Fruit fly (Drosophila melanogaster): ENCODE measurements around the gene Loxl1.

Loxl1 gene

DNA sequence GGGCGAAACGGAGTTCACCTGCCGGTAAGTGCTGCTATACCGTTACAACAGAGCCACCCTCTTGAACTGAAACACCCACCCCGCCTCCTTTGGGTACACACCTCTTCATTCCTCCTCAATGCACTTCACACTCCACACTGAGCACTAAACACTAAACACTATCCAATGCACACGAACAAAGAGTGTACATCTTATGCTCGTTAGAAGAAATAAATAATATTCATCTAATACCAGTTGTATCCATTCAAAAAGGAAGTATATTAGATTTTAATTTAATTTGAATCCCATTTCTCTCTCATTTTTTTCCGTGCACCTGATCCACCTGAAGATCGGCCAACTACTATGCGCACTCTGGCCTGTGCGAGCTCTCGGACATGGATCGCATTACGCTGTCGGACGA, 44.0 kb upstream of the Loxl1 start (continued):
- no peak for TF ChIP-seq CG6808 (GFP tag; optimal IDR thresholded peaks at IDR 0.05)
- peak; percentile 21 for TF ChIP-seq Eip75B (GFP tag; optimal IDR thresholded peaks at IDR 0.05)
- TF ChIP-seq OdsH (GFP tag; optimal IDR thresholded peaks at IDR 0.05) = peak; percentile 24
- TF ChIP-seq spab (GFP tag; optimal IDR thresholded peaks at IDR 0.05) = peak; percentile 41
- TF ChIP-seq CG16779 (tag; optimal IDR thresholded peaks at IDR 0.05) = no peak
- TF ChIP-seq CG6854 (GFP tag; optimal IDR thresholded peaks at IDR 0.05) = no peak
- TF ChIP-seq CG1621 (tag; optimal IDR thresholded peaks at IDR 0.05) = no peak
- peak; percentile 31 for TF ChIP-seq CG32006 (GFP tag; optimal IDR thresholded peaks at IDR 0.05)
- no peak for TF ChIP-seq CG9139 (GFP tag; optimal IDR thresholded peaks at IDR 0.05)
- peak; percentile 16 for TF ChIP-seq Hr4 (GFP tag; optimal IDR thresholded peaks at IDR 0.05)
- no peak for TF ChIP-seq CG11902 (GFP tag; optimal IDR thresholded peaks at IDR 0.05)
- TF ChIP-seq achi (GFP tag; optimal IDR thresholded peaks at IDR 0.05) = peak; percentile 26
- TF ChIP-seq net (GFP tag; optimal IDR thresholded peaks at IDR 0.05) = no peak
- TF ChIP-seq Hr38 (GFP tag; optimal IDR thresholded peaks at IDR 0.05) = no peak
- peak; percentile 8 for TF ChIP-seq Smox (GFP tag; optimal IDR thresholded peaks at IDR 0.05)
- no peak for TF ChIP-seq CG11762 (GFP tag; optimal IDR thresholded peaks at IDR 0.05; ENCODE audit: insufficient read depth)
- no peak for TF ChIP-seq Gug (GFP tag; IDR thresholded peaks at IDR 0.05)
- TF ChIP-seq CG8632 (GFP tag; optimal IDR thresholded peaks at IDR 0.05) = peak; percentile 17
- no peak for TF ChIP-seq CG11294 (GFP tag; IDR thresholded peaks at IDR 0.05)
- peak; percentile 84 for TF ChIP-seq Eip78C (GFP tag)

DNA sequence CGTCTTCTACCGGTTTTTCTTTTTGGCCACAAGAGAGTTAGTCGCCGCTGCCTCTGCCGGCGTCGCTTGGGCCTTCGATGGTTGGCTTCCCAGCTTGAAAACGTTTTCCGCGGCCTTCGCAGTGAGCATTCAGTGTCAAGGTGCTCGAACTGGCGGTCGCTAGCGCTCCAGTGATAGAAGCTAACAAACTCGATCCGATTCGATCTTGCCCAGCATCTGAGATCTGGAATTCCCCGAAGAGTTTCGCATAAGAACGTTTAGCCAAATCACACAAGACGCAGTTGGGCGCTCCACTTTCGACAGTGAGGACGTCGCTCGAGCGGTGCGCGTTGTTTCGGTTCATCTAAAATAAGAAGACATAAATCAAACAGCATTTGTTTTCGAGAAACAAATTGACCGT, 39.4 kb upstream of the Loxl1 start, which contains the start of gene mey:
mey (plus strand) TSS at position 122 of the 400 bp plus-strand sequence.
- 0 out of 3 replicates have a peak, but pooled peaks have one; percentile 26 for TF ChIP-seq eg (GFP tag; IDR thresholded peaks at IDR 0.05)
- no peak for TF ChIP-seq CG6276 (GFP tag; optimal IDR thresholded peaks at IDR 0.05)

DNA sequence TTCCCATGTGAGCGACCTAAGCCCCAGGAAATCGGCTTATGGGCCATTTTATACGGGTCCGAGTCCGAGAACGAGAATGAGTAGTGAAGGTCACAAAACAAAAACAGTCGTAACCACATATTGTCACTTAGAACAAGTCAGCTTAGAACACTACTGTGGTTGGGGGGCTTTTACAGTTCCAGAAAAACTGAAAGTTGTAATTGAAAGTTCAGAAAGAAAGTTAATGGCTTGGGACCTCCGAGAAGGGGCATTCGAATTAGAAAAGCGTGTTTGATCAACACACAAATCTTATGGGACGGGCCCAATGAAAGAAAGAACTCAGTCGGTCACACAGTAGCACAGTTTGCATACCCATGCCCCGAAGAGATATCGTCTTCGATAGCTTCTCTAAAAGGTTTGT, 23.4 kb upstream of the Loxl1 start:
- TF ChIP-seq lz (GFP tag; optimal IDR thresholded peaks at IDR 0.05) (no peak), CG11294 (GFP tag; IDR thresholded peaks at IDR 0.05) (no peak), CG31627 (GFP tag; optimal IDR thresholded peaks at IDR 0.05) (no peak), Ets96B (tag; optimal IDR thresholded peaks at IDR 0.05) (no peak), Blimp-1 (GFP tag; optimal IDR thresholded peaks at IDR 0.05) (no peak), Smox (GFP tag; optimal IDR thresholded peaks at IDR 0.05) (no peak), CG3032 (tag; optimal IDR thresholded peaks at IDR 0.05) (no peak), spab (GFP tag; optimal IDR thresholded peaks at IDR 0.05) (no peak)

DNA sequence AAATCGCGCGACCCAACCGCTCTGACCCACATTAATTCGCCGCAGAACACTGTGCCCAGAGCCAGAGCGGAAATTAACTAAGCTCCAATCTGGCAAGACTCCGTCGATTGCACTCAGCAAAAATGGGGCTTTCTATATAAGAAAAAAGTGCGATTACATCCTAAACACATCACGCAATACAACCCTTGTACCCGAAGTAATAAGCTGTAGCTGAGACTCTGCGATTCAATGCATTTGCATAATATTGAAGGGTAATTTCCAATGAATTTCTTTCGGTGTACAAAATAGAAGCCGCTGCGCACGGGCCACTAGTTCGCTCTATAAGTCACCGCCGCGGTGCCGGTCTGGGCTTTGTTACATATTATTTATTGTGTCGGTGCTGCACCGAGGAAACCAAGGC, 22.4 kb upstream of the Loxl1 start:
- TF ChIP-seq Smox (GFP tag; optimal IDR thresholded peaks at IDR 0.05) (no peak), CG3919 (GFP tag; optimal IDR thresholded peaks at IDR 0.05) (peak; percentile 60), CG15336 (GFP tag; IDR thresholded peaks at IDR 0.05) (peak; percentile 78), CG6808 (GFP tag; optimal IDR thresholded peaks at IDR 0.05) (peak; percentile 9), Gug (GFP tag; IDR thresholded peaks at IDR 0.05) (peak; percentile 66), fkh (GFP tag; optimal IDR thresholded peaks at IDR 0.05) (no peak), svp (GFP tag) (no peak), Ets21C (GFP tag; optimal IDR thresholded peaks at IDR 0.05) (no peak), CG32006 (GFP tag; optimal IDR thresholded peaks at IDR 0.05) (peak; percentile 82), Hr39 (GFP tag; optimal IDR thresholded peaks at IDR 0.05) (no peak), ss (GFP tag; optimal IDR thresholded peaks at IDR 0.05) (peak in 1 of 2 experiments; percentile 25), Sox102F (GFP tag; optimal IDR thresholded peaks at IDR 0.05) (no peak), Sox15 (GFP tag; optimal IDR thresholded peaks at IDR 0.05) (no peak), salr (GFP tag; optimal IDR thresholded peaks at IDR 0.05) (peak; percentile 1 to 23), acj6 (GFP tag; optimal IDR thresholded peaks at IDR 0.05) (peak; percentile 41), CG4318 (GFP tag; optimal IDR thresholded peaks at IDR 0.05) (peak; percentile 67), esn (GFP tag; optimal IDR thresholded peaks at IDR 0.05) (no peak), Eip75B (GFP tag; optimal IDR thresholded peaks at IDR 0.05) (peak; percentile 41), CG8632 (GFP tag; optimal IDR thresholded peaks at IDR 0.05) (no peak), fd85E (GFP tag; optimal IDR thresholded peaks at IDR 0.05) (no peak), eg (GFP tag; IDR thresholded peaks at IDR 0.05) (peak; percentile 87), Met (GFP tag; optimal IDR thresholded peaks at IDR 0.05) (no peak), CG34406 (GFP tag; optimal IDR thresholded peaks at IDR 0.05) (peak; percentile 18), CG6854 (GFP tag; optimal IDR thresholded peaks at IDR 0.05) (no peak), Hr4 (GFP tag; optimal IDR thresholded peaks at IDR 0.05) (peak; percentile 76), CG7368 (GFP tag; optimal IDR thresholded peaks at IDR 0.05) (no peak), CG10631 (GFP tag; optimal IDR thresholded peaks at IDR 0.05) (peak; percentile 48), CG9139 (GFP tag; optimal IDR thresholded peaks at IDR 0.05) (no peak), CG31627 (GFP tag; optimal IDR thresholded peaks at IDR 0.05) (no peak), Sox14 (GFP tag; optimal IDR thresholded peaks at IDR 0.05) (peak; percentile 48)

Measured in whole organism, prepupa.